Fruit fly (Drosophila melanogaster): ENCODE measurements around the gene SelR.

SelR gene

DNA sequence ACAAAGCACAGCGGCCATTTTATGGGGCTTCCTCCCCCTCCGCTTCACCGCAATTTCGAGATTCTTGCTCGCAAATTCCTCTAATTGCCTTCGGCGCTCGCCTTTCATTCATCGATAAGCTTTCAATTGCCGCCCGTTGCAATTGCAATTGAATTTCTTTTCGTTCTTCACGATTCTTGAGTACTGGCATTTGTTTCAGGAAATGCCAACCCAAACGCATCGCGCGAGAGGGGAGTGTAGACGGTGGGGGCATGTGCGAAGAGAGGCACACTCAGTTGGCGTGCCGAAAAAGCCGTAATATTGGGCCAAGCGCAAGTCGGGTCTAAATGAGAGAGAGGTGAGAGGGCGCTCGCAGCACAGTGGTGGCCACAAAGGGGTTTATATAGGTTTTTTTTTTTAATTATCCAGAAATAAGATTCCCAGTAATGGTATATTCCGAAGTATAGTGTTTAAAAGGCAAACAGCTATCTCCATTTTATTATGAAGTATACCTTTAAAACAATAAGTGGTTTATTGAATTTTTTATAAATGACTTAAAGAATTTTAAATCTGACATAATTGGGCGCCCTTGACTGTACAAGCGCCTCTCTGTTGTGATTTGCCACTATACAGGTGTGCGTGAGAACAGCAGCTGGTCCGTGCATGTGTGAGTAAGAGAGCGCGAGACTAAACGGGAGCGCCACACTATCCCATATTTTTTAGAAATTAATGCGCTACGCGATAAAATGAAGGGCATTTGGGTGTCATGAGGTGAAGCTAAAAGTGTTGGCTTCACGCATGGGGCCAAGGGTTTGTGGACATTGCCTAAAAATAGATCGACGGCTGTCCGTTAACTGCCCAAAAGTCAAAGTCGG, 18.2 kb upstream of the SelR start (continued):
- TF ChIP-seq Eip74EF (GFP tag; optimal IDR thresholded peaks at IDR 0.05), result peak in 1 of 2 experiments; percentile 89
- TF ChIP-seq CTCF (GFP tag; optimal IDR thresholded peaks at IDR 0.05), result peak; percentile 34
- peak; percentile 72 for TF ChIP-seq CG1792 (GFP tag; optimal IDR thresholded peaks at IDR 0.05)
- TF ChIP-seq CG16813 (GFP tag; IDR thresholded peaks at IDR 0.05; ENCODE audit: partially characterized antibody), result no peak
- peak; percentile 60 for TF ChIP-seq dm (GFP tag; optimal IDR thresholded peaks at IDR 0.05)
- TF ChIP-seq CG13287 (GFP tag; IDR thresholded peaks at IDR 0.05; ENCODE audit: partially characterized antibody), result peak; percentile 57; the same call in 1 of the 2 replicates
- TF ChIP-seq CG18011 (GFP tag; optimal IDR thresholded peaks at IDR 0.05), result peak; percentile 74
- TF ChIP-seq CG10274 (GFP tag; optimal IDR thresholded peaks at IDR 0.05), result peak; percentile 99
- peak; percentile 8; the same call in 1 of the 2 replicates for TF ChIP-seq Bgb (GFP tag; IDR thresholded peaks at IDR 0.05; ENCODE audit: partially characterized antibody)
- no peak for TF ChIP-seq HLHmδ (GFP tag; optimal IDR thresholded peaks at IDR 0.05)
- TF ChIP-seq ash1 (GFP tag; optimal IDR thresholded peaks at IDR 0.05), result no peak
- TF ChIP-seq MBD-R2 (GFP tag; IDR thresholded peaks at IDR 0.05), result peak; percentile 72; the same call in 1 of the 2 replicates
- no peak for TF ChIP-seq CG7963 (GFP tag; IDR thresholded peaks at IDR 0.05; ENCODE audit: partially characterized antibody)
- TF ChIP-seq D (optimal IDR thresholded peaks at IDR 0.05), result no peak
- peak; percentile 81 for TF ChIP-seq D (GFP tag; optimal IDR thresholded peaks at IDR 0.05)
- no peak for TF ChIP-seq Elba2 (GFP tag; optimal IDR thresholded peaks at IDR 0.05)
- peak; percentile 6 for TF ChIP-seq gfzf (GFP tag; optimal IDR thresholded peaks at IDR 0.05)
- TF ChIP-seq Oli (tag; optimal IDR thresholded peaks at IDR 0.05), result peak; percentile 91
- TF ChIP-seq CHES-1-like (GFP tag; optimal IDR thresholded peaks at IDR 0.05), result peak; percentile 83
- peak; percentile 86 for TF ChIP-seq esg (GFP tag; conservative IDR thresholded peaks at IDR 0.05)
- TF ChIP-seq Oaz (GFP tag; IDR thresholded peaks at IDR 0.05), result peak; percentile 79
- TF ChIP-seq CG43689 (GFP tag; IDR thresholded peaks at IDR 0.05), result peak; percentile 69
- TF ChIP-seq Dad (GFP tag; optimal IDR thresholded peaks at IDR 0.05), result peak; percentile 77
- peak; percentile 76 for TF ChIP-seq CG4730 (GFP tag; IDR thresholded peaks at IDR 0.05)
- peak; percentile 85 for TF ChIP-seq tio (GFP tag; optimal IDR thresholded peaks at IDR 0.05)
- peak; percentile 85 for TF ChIP-seq CG18262 (tag; optimal IDR thresholded peaks at IDR 0.05)
- peak; percentile 85 for TF ChIP-seq Nf-YB (GFP tag; optimal IDR thresholded peaks at IDR 0.05)
- peak; percentile 84 for TF ChIP-seq ase (GFP tag; IDR thresholded peaks at IDR 0.05)
- no peak for TF ChIP-seq Dp (GFP tag; optimal IDR thresholded peaks at IDR 0.05)
- TF ChIP-seq trh (GFP tag; optimal IDR thresholded peaks at IDR 0.05), result peak; percentile 48
- TF ChIP-seq CG11504 (tag; optimal IDR thresholded peaks at IDR 0.05), result peak; percentile 90
- peak; percentile 55; the same call in 1 of the 2 replicates for TF ChIP-seq Rx (GFP tag; IDR thresholded peaks at IDR 0.05)
- peak; percentile 90 for TF ChIP-seq CG9817 (tag; optimal IDR thresholded peaks at IDR 0.05)
- peak; percentile 92 for TF ChIP-seq CG6854 (GFP tag; optimal IDR thresholded peaks at IDR 0.05)
- peak; percentile 85 for TF ChIP-seq CG32772 (GFP tag; IDR thresholded peaks at IDR 0.05)
- peak; percentile 87 for TF ChIP-seq CG12744 (GFP tag; optimal IDR thresholded peaks at IDR 0.05)
- TF ChIP-seq repo (GFP tag; optimal IDR thresholded peaks at IDR 0.05), result peak; percentile 69
- TF ChIP-seq fd3F (GFP tag; optimal IDR thresholded peaks at IDR 0.05), result peak; percentile 77
- peak; percentile 86 for TF ChIP-seq CG11723 (GFP tag; optimal IDR thresholded peaks at IDR 0.05)
- peak; percentile 6 for TF ChIP-seq BEAF-32 (GFP tag; optimal IDR thresholded peaks at IDR 0.05)
- peak; percentile 85 for TF ChIP-seq ewg (GFP tag; optimal IDR thresholded peaks at IDR 0.05)
- TF ChIP-seq gt (GFP tag; IDR thresholded peaks at IDR 0.05), result peak; percentile 56; the same call in 1 of the 2 replicates
- peak; percentile 66 for TF ChIP-seq NC2α (GFP tag; optimal IDR thresholded peaks at IDR 0.05)
- peak; percentile 56 for TF ChIP-seq CG7928 (GFP tag; optimal IDR thresholded peaks at IDR 0.05)
- TF ChIP-seq CG11247 (GFP tag; IDR thresholded peaks at IDR 0.05), result peak; percentile 76
- TF ChIP-seq CG1024 (GFP tag; IDR thresholded peaks at IDR 0.05), result 0 out of 2 replicates have a peak, but pooled peaks have one; percentile 29
- TF ChIP-seq CG4282 (GFP tag; optimal IDR thresholded peaks at IDR 0.05), result peak; percentile 66
- TF ChIP-seq CG10654 (GFP tag; optimal IDR thresholded peaks at IDR 0.05), result peak; percentile 72

All from whole organism, embryonic.